Fruit fly (Drosophila melanogaster) whole organism, prepupa: ENCODE measurements around the gene rump.

Source experiments
- CG10669 ChIP-seq: fragments of 200-800 bp; sonication (Bioruptor generic); optimal IDR thresholded peaks from 3 replicates; lab custom pipeline; 2018; ENCODE audit warnings: missing biosample characterization, mild to moderate bottlenecking, missing genetic modification characterization, moderate library complexity
- CG11294 ChIP-seq: fragments of 200-800 bp; sonication (Bioruptor generic); IDR thresholded peaks from 2 replicates; pipeline ENCODE4 v1.3.6; 2022; ENCODE audit warnings: missing biosample characterization, missing genetic modification characterization
- CG11762 ChIP-seq: fragments of 200-800 bp; sonication (Bioruptor generic); optimal IDR thresholded peaks from 3 replicates; lab custom pipeline; 2016; ENCODE audit warnings: missing biosample characterization, missing genetic modification characterization; ENCODE audit not compliant: insufficient read depth
- CG11902 ChIP-seq: fragments of 200-800 bp; sonication (Bioruptor generic); optimal IDR thresholded peaks from 3 replicates; lab custom pipeline; 2016; ENCODE audit warnings: missing biosample characterization, missing genetic modification characterization
- CG15336 ChIP-seq: fragments of 200-800 bp; sonication (Bioruptor generic); IDR thresholded peaks from 2 replicates; pipeline ENCODE4 v1.3.6; 2022; ENCODE audit warnings: missing biosample characterization, missing genetic modification characterization
- CG1621 ChIP-seq: fragments of 200-800 bp; sonication (Bioruptor generic); optimal IDR thresholded peaks from 3 replicates; lab custom pipeline; 2018; ENCODE audit warnings: missing biosample characterization, mild to moderate bottlenecking, missing genetic modification characterization
- CG16779 ChIP-seq: fragments of 200-800 bp; sonication (Bioruptor generic); optimal IDR thresholded peaks from 3 replicates; lab custom pipeline; 2017; ENCODE audit warnings: missing biosample characterization, mild to moderate bottlenecking, missing genetic modification characterization
- CG3032 ChIP-seq: fragments of 200-800 bp; optimal IDR thresholded peaks from 2 replicates; lab custom pipeline; 2019; ENCODE audit warnings: missing biosample characterization, mild to moderate bottlenecking, missing genetic modification characterization, moderate library complexity
- CG31627 ChIP-seq: fragments of 200-800 bp; sonication (Bioruptor generic); optimal IDR thresholded peaks from 3 replicates; lab custom pipeline; 2016; ENCODE audit warnings: missing biosample characterization, missing genetic modification characterization
- CG4318 ChIP-seq: fragments of 200-800 bp; sonication (Bioruptor generic); optimal IDR thresholded peaks from 3 replicates; lab custom pipeline; 2017; ENCODE audit warnings: missing biosample characterization, mild to moderate bottlenecking, missing genetic modification characterization
- CG6163 ChIP-seq: fragments of 200-800 bp; sonication (Bioruptor generic); IDR thresholded peaks from 3 replicates; pipeline ENCODE4 v1.3.6; 2022; ENCODE audit warnings: missing biosample characterization, missing genetic modification characterization
- CG6792 ChIP-seq: fragments of 200-800 bp; sonication (Bioruptor generic); optimal IDR thresholded peaks from 3 replicates; lab custom pipeline; 2016; ENCODE audit warnings: missing biosample characterization, missing genetic modification characterization
- CG6808 ChIP-seq: fragments of 200-800 bp; sonication (Bioruptor generic); optimal IDR thresholded peaks from 3 replicates; lab custom pipeline; 2017; ENCODE audit warnings: missing biosample characterization, missing genetic modification characterization, mild to moderate bottlenecking, moderate library complexity, missing genetic modification reagents
- CG6854 ChIP-seq: fragments of 200-800 bp; sonication (Bioruptor generic); optimal IDR thresholded peaks from 2 replicates; lab custom pipeline; 2017; ENCODE audit warnings: missing biosample characterization, mild to moderate bottlenecking, missing genetic modification characterization
- CG7368 ChIP-seq: fragments of 200-800 bp; sonication (Bioruptor generic); optimal IDR thresholded peaks from 3 replicates; lab custom pipeline; 2016; ENCODE audit warnings: missing biosample characterization, missing genetic modification characterization
- CG8632 ChIP-seq: fragments of 200-800 bp; sonication (Bioruptor generic); optimal IDR thresholded peaks from 3 replicates; lab custom pipeline; 2016; ENCODE audit warnings: missing biosample characterization, missing genetic modification characterization
- CG9139 ChIP-seq: fragments of 200-800 bp; sonication (Bioruptor generic); optimal IDR thresholded peaks from 3 replicates; lab custom pipeline; 2017; ENCODE audit warnings: missing biosample characterization, mild to moderate bottlenecking, missing genetic modification characterization
- Eip75B ChIP-seq: fragments of 200-800 bp; sonication (Bioruptor generic); optimal IDR thresholded peaks from 3 replicates; lab custom pipeline; 2016; ENCODE audit warnings: missing biosample characterization, missing genetic modification characterization
- Eip78C ChIP-seq: fragments of 200-800 bp; sonication (Bioruptor generic); peaks from one replicate; lab custom pipeline; 2016; ENCODE audit warnings: missing biosample characterization, missing genetic modification characterization
- Eip93F ChIP-seq: fragments of 200-800 bp; sonication (Bioruptor generic); optimal IDR thresholded peaks from 2 replicates; lab custom pipeline; 2016; ENCODE audit warnings: missing biosample characterization, mild to moderate bottlenecking, missing genetic modification characterization
- Ets21C ChIP-seq: fragments of 200-800 bp; sonication (Bioruptor generic); optimal IDR thresholded peaks from 3 replicates; lab custom pipeline; 2016; ENCODE audit warnings: missing biosample characterization, missing genetic modification characterization
- Ets96B ChIP-seq: fragments of 200-800 bp; optimal IDR thresholded peaks from 2 replicates; lab custom pipeline; 2019; ENCODE audit warnings: missing biosample characterization, mild to moderate bottlenecking, missing genetic modification characterization, moderate library complexity
- Gug ChIP-seq: fragments of 200-800 bp; sonication (Bioruptor generic); IDR thresholded peaks from 2 replicates; pipeline ENCODE4 v1.3.6; 2022; ENCODE audit warnings: missing biosample characterization, missing genetic modification characterization
- Hr38 ChIP-seq: sonication (Bioruptor generic); optimal IDR thresholded peaks from 2 replicates; lab custom pipeline; 2016; ENCODE audit warnings: missing biosample characterization, missing genetic modification characterization
- Hr39 ChIP-seq: fragments of 200-800 bp; sonication (Bioruptor generic); optimal IDR thresholded peaks from 2 replicates; lab custom pipeline; 2016; ENCODE audit warnings: missing biosample characterization, missing genetic modification characterization
- Met ChIP-seq: fragments of 200-800 bp; sonication (Bioruptor generic); optimal IDR thresholded peaks from 3 replicates; lab custom pipeline; 2016; ENCODE audit warnings: missing biosample characterization, missing genetic modification characterization
- OdsH ChIP-seq: fragments of 200-800 bp; sonication (Bioruptor generic); optimal IDR thresholded peaks from 3 replicates; lab custom pipeline; 2016; ENCODE audit warnings: missing biosample characterization, missing genetic modification characterization
- Smox ChIP-seq: fragments of 200-800 bp; sonication (Bioruptor generic); optimal IDR thresholded peaks from 3 replicates; lab custom pipeline; 2016; ENCODE audit warnings: missing biosample characterization, missing genetic modification characterization
- Sox102F ChIP-seq: fragments of 200-800 bp; sonication (Bioruptor generic); optimal IDR thresholded peaks from 2 replicates; lab custom pipeline; 2016; ENCODE audit warnings: missing biosample characterization, mild to moderate bottlenecking, missing genetic modification characterization
- Sox14 ChIP-seq: fragments of 200-800 bp; sonication (Bioruptor generic); optimal IDR thresholded peaks from 3 replicates; lab custom pipeline; 2016; ENCODE audit warnings: missing biosample characterization, missing genetic modification characterization
- Sox15 ChIP-seq: fragments of 200-800 bp; sonication (Bioruptor generic); optimal IDR thresholded peaks from 3 replicates; lab custom pipeline; 2016; ENCODE audit warnings: missing biosample characterization, missing genetic modification characterization
- acj6 ChIP-seq: fragments of 200-800 bp; sonication (Bioruptor generic); optimal IDR thresholded peaks from 3 replicates; lab custom pipeline; 2016; ENCODE audit warnings: missing biosample characterization, missing genetic modification characterization
- cyc ChIP-seq: fragments of 200-800 bp; sonication (Bioruptor generic); optimal IDR thresholded peaks from 3 replicates; lab custom pipeline; 2016; ENCODE audit warnings: missing biosample characterization, missing genetic modification characterization
- dac ChIP-seq: fragments of 200-800 bp; sonication (Bioruptor generic); optimal IDR thresholded peaks from 2 replicates; lab custom pipeline; 2017; ENCODE audit warnings: missing biosample characterization, mild to moderate bottlenecking, missing genetic modification characterization
- dsx ChIP-seq: fragments of 200-800 bp; optimal IDR thresholded peaks from 3 replicates; lab custom pipeline; 2019; ENCODE audit warnings: missing biosample characterization, mild to moderate bottlenecking, missing genetic modification characterization, moderate library complexity; ENCODE audit not compliant: poor library complexity, severe bottlenecking
- eg ChIP-seq: fragments of 200-800 bp; sonication (Bioruptor generic); IDR thresholded peaks from 3 replicates; pipeline ENCODE4 v1.3.6; 2022; ENCODE audit warnings: missing biosample characterization, missing genetic modification characterization
- esn ChIP-seq: fragments of 200-800 bp; sonication (Bioruptor generic); optimal IDR thresholded peaks from 2 replicates; lab custom pipeline; 2016; ENCODE audit warnings: missing biosample characterization, mild to moderate bottlenecking, missing genetic modification characterization, moderate library complexity
- fd59A ChIP-seq: fragments of 200-800 bp; sonication (Bioruptor generic); optimal IDR thresholded peaks from 2 replicates; lab custom pipeline; 2017; ENCODE audit warnings: missing biosample characterization, mild to moderate bottlenecking, missing genetic modification characterization, missing genetic modification reagents
- fd85E ChIP-seq: fragments of 200-800 bp; sonication (Bioruptor generic); optimal IDR thresholded peaks from 3 replicates; lab custom pipeline; 2016; ENCODE audit warnings: missing biosample characterization, missing genetic modification characterization
- lz ChIP-seq: fragments of 200-800 bp; sonication (Bioruptor generic); optimal IDR thresholded peaks from 3 replicates; lab custom pipeline; 2016; ENCODE audit warnings: missing biosample characterization, missing genetic modification characterization
- spab ChIP-seq: fragments of 200-800 bp; sonication (Bioruptor generic); optimal IDR thresholded peaks from 2 replicates; lab custom pipeline; 2017; ENCODE audit warnings: missing biosample characterization, mild to moderate bottlenecking, missing genetic modification characterization, missing genetic modification reagents
- ss ChIP-seq, 2 experiments: fragments of 200-800 bp; sonication (Bioruptor generic); optimal IDR thresholded peaks; 2 replicates in 1 of 2; 3 replicates in 1 of 2; lab custom pipeline; 2017 to 2018; ENCODE audit warnings: mild to moderate bottlenecking in 2 of 2, missing biosample characterization in 2 of 2, missing genetic modification characterization in 2 of 2, moderate library complexity in 1 of 2
- svp ChIP-seq: fragments of 200-800 bp; sonication (Bioruptor generic); peaks from one replicate; lab custom pipeline; 2016; ENCODE audit warnings: missing biosample characterization, missing genetic modification characterization
- vri ChIP-seq: fragments of 200-800 bp; sonication (Bioruptor generic); optimal IDR thresholded peaks from 3 replicates; lab custom pipeline; 2016; ENCODE audit warnings: missing biosample characterization, mild to moderate bottlenecking, missing genetic modification characterization

rump gene

dm6 chr3R:9500193-9501051, 9.7 kb downstream of the rump start:
- TF ChIP-seq Sox15 (no peak), Eip75B (peak; percentile 7), CG6163 (GFP tag; lab: Robert Waterston, UW) (0 out of 3 replicates have a peak, but pooled peaks have one; percentile 27), eg (GFP tag; lab: Robert Waterston, UW) (0 out of 3 replicates have a peak, but pooled peaks have one; percentile 19), CG6792 (no peak), Eip78C (GFP tag; lab: Kevin White, UChicago) (peak; percentile 56), svp (GFP tag; lab: Kevin White, UChicago) (peak; percentile 94)

- peak; percentile 65 for TF ChIP-seq svp (GFP tag; lab: Kevin White, UChicago)
- no peak for TF ChIP-seq Eip78C (GFP tag; lab: Kevin White, UChicago)
- no peak for TF ChIP-seq fd85E
- TF ChIP-seq acj6 (GFP tag; lab: Kevin White, UChicago), result no peak
- no peak for TF ChIP-seq CG3032 (tag; lab: Kevin White, UChicago)
- TF ChIP-seq lz, result no peak
- TF ChIP-seq CG15336 (GFP tag; lab: Robert Waterston, UW), result no peak
These were observed 10.9 kb downstream of the rump start for dm6 chr3R:9499238-9499637.

dm6 chr3R:9496748-9497147, 13.4 kb downstream of the rump start:
- TF ChIP-seq Ets96B (tag; lab: Kevin White, UChicago) (no peak), CG8632 (GFP tag; lab: Kevin White, UChicago) (no peak), Eip93F (GFP tag; lab: Kevin White, UChicago) (peak; percentile 8), Hr38 (GFP tag; lab: Kevin White, UChicago) (no peak), CG15336 (GFP tag; lab: Robert Waterston, UW) (no peak), CG6792 (peak; percentile 15), acj6 (GFP tag; lab: Kevin White, UChicago) (peak; percentile 3), dsx (GFP tag; lab: Kevin White, UChicago) (no peak), CG16779 (tag; lab: Kevin White, UChicago) (no peak), svp (GFP tag; lab: Kevin White, UChicago) (peak; percentile 71), Smox (GFP tag; lab: Kevin White, UChicago) (peak; percentile 39), fd85E (no peak), esn (GFP tag; lab: Kevin White, UChicago) (peak; percentile 70), Met (GFP tag; lab: Kevin White, UChicago) (peak; percentile 47), CG11902 (GFP tag; lab: Kevin White, UChicago) (no peak), CG9139 (no peak), CG6163 (GFP tag; lab: Robert Waterston, UW) (no peak), CG1621 (tag; lab: Kevin White, UChicago) (no peak), cyc (peak; percentile 50), OdsH (GFP tag; lab: Kevin White, UChicago) (peak; percentile 18), CG10669 (GFP tag; lab: Kevin White, UChicago) (no peak), CG4318 (GFP tag; lab: Kevin White, UChicago) (no peak), Hr39 (GFP tag; lab: Kevin White, UChicago) (peak; percentile 68), lz (peak; percentile 78), CG31627 (peak; percentile 73), Sox14 (GFP tag; lab: Kevin White, UChicago) (peak; percentile 52), ss (GFP tag; optimal IDR thresholded peaks at IDR 0.05; lab: Kevin White, UChicago) (peak in 1 of 2 experiments; percentile 16), Ets21C (GFP tag; lab: Kevin White, UChicago) (peak; percentile 31), dac (GFP tag; lab: Kevin White, UChicago) (no peak), eg (GFP tag; lab: Robert Waterston, UW) (no peak), fd59A (no peak), Eip78C (GFP tag; lab: Kevin White, UChicago) (peak; percentile 80), Sox102F (GFP tag; lab: Kevin White, UChicago) (no peak), Gug (GFP tag; lab: Robert Waterston, UW) (no peak), CG3032 (tag; lab: Kevin White, UChicago) (peak; percentile 61), Eip75B (peak; percentile 8), spab (no peak), CG7368 (GFP tag; lab: Kevin White, UChicago) (no peak), vri (GFP tag; lab: Kevin White, UChicago) (peak; percentile 34), CG6854 (GFP tag; lab: Kevin White, UChicago) (no peak), CG11294 (GFP tag; lab: Robert Waterston, UW) (0 out of 2 replicates have a peak, but pooled peaks have one; percentile 9), CG6808 (GFP tag; lab: Kevin White, UChicago) (no peak), CG11762 (no peak), Sox15 (peak; percentile 33)
